Worm (Caenorhabditis elegans) whole organism, midembryonic: ENCODE data around the gene F48E8.2.

Source experiments
- T22C8.4 ChIP-seq: fragments of 200-800 bp; sonication (Bioruptor generic); IDR thresholded peaks from 2 replicates; pipeline ENCODE4 v1.3.6; 2022; ENCODE audit warnings: missing genetic modification characterization, missing compliant biosample characterization
- cog-1 ChIP-seq: sonication (generic microtip); optimal IDR thresholded peaks from 2 replicates; lab custom pipeline; 2016; ENCODE audit warnings: missing genetic modification characterization, missing compliant biosample characterization
- flt-1 ChIP-seq: fragments of 200-800 bp; sonication (Bioruptor generic); IDR thresholded peaks from 2 replicates; pipeline ENCODE4 v1.3.6; 2022; ENCODE audit warnings: missing genetic modification characterization, missing compliant biosample characterization
- klf-2 ChIP-seq: fragments of 200-800 bp; sonication (Bioruptor generic); conservative IDR thresholded peaks from 2 replicates; pipeline ENCODE4 v1.3.6; 2022; ENCODE audit warnings: missing genetic modification reagents, missing genetic modification characterization, missing compliant biosample characterization
- med-1 ChIP-seq: sonication (generic microtip); optimal IDR thresholded peaks from 2 replicates; lab custom pipeline; 2017; ENCODE audit warnings: missing genetic modification characterization, mild to moderate bottlenecking, missing compliant biosample characterization, antibody characterized with exemption, missing genetic modification reagents; ENCODE audit not compliant: insufficient read depth
- ref-1 ChIP-seq: fragments of 200-800 bp; sonication (Bioruptor generic); conservative IDR thresholded peaks from 2 replicates; pipeline ENCODE4 v1.3.6; 2022; ENCODE audit warnings: missing genetic modification reagents, missing genetic modification characterization, missing compliant biosample characterization
- tab-1 ChIP-seq: fragments of 200-800 bp; sonication (Bioruptor generic); IDR thresholded peaks from 2 replicates; pipeline ENCODE4 v1.3.6; 2022; ENCODE audit warnings: missing genetic modification characterization, missing compliant biosample characterization
- ztf-23 ChIP-seq: fragments of 200-800 bp; sonication (Bioruptor generic); IDR thresholded peaks from 2 replicates; pipeline ENCODE4 v1.3.6; 2022; ENCODE audit warnings: missing genetic modification reagents, missing genetic modification characterization, missing compliant biosample characterization
- ztf-29 ChIP-seq: fragments of 200-800 bp; sonication (Bioruptor generic); IDR thresholded peaks from 2 replicates; pipeline ENCODE4 v1.3.6; 2022; ENCODE audit warnings: missing genetic modification reagents, missing genetic modification characterization, missing compliant biosample characterization

F48E8.2 gene

ce11 chrIII:5500732-5501131, 36.6 kb downstream of the F48E8.2 start:
- TF ChIP-seq ztf-23 (GFP tag; lab: Robert Waterston, UW): no peak
- TF ChIP-seq med-1 (GFP tag; lab: Kevin White, UChicago): no peak
- TF ChIP-seq T22C8.4: no peak
- no peak for TF ChIP-seq flt-1 (GFP tag; lab: Robert Waterston, UW)
- no peak for TF ChIP-seq ref-1 (GFP tag; lab: Robert Waterston, UW)
- no peak for TF ChIP-seq ztf-29 (GFP tag; lab: Robert Waterston, UW)
- TF ChIP-seq klf-2: no peak
- TF ChIP-seq cog-1 (tag; lab: Kevin White, UChicago): no peak

ce11 chrIII:5501358-5502287, 37.4 kb downstream of the F48E8.2 start, which contains the start of gene R02F2.1:
Gene R02F2.1, plus strand, starts transcription at chrIII:5501885.
- TF ChIP-seq cog-1 (tag; lab: Kevin White, UChicago) (no peak), ztf-29 (GFP tag; lab: Robert Waterston, UW) (no peak), ztf-23 (GFP tag; lab: Robert Waterston, UW) (no peak), flt-1 (GFP tag; lab: Robert Waterston, UW) (no peak), T22C8.4 (no peak), med-1 (GFP tag; lab: Kevin White, UChicago) (no peak)

- peak; percentile 56 for TF ChIP-seq cog-1 (tag; lab: Kevin White, UChicago)
- no peak for TF ChIP-seq ztf-29 (GFP tag; lab: Robert Waterston, UW)
- TF ChIP-seq ref-1 (GFP tag; lab: Robert Waterston, UW): peak; percentile 43; the same call in 1 of the 2 replicates
- TF ChIP-seq ztf-23 (GFP tag; lab: Robert Waterston, UW): no peak
- TF ChIP-seq T22C8.4: no peak
- TF ChIP-seq tab-1 (GFP tag; lab: Robert Waterston, UW): no peak
Observed at ce11 chrIII:5502915-5503575, 38.9 kb downstream of the F48E8.2 start.

- no peak for TF ChIP-seq cog-1 (tag; lab: Kevin White, UChicago)
- no peak for TF ChIP-seq ztf-29 (GFP tag; lab: Robert Waterston, UW)
- TF ChIP-seq ref-1 (GFP tag; lab: Robert Waterston, UW): no peak
- TF ChIP-seq tab-1 (GFP tag; lab: Robert Waterston, UW): no peak
- no peak for TF ChIP-seq flt-1 (GFP tag; lab: Robert Waterston, UW)
- no peak for TF ChIP-seq klf-2
- TF ChIP-seq ztf-23 (GFP tag; lab: Robert Waterston, UW): no peak
- TF ChIP-seq T22C8.4: no peak
- TF ChIP-seq med-1 (GFP tag; lab: Kevin White, UChicago): no peak
Observed at ce11 chrIII:5503669-5504068, 39.5 kb downstream of the F48E8.2 start.

- TF ChIP-seq ztf-29 (GFP tag; lab: Robert Waterston, UW) (no peak), klf-2 (no peak), ref-1 (GFP tag; lab: Robert Waterston, UW) (no peak), tab-1 (GFP tag; lab: Robert Waterston, UW) (no peak), T22C8.4 (no peak), med-1 (GFP tag; lab: Kevin White, UChicago) (no peak), cog-1 (tag; lab: Kevin White, UChicago) (no peak), flt-1 (GFP tag; lab: Robert Waterston, UW) (0 out of 2 replicates have a peak, but pooled peaks have one; percentile 16), ztf-23 (GFP tag; lab: Robert Waterston, UW) (no peak)
Observed at ce11 chrIII:5504164-5504563, 40.0 kb downstream of the F48E8.2 start.

ce11 chrIII:5504725-5505473, 40.7 kb downstream of the F48E8.2 start:
- TF ChIP-seq ztf-23 (GFP tag; lab: Robert Waterston, UW) (no peak), flt-1 (GFP tag; lab: Robert Waterston, UW) (0 out of 2 replicates have a peak, but pooled peaks have one; percentile 54), med-1 (GFP tag; lab: Kevin White, UChicago) (no peak)

- TF ChIP-seq tab-1 (GFP tag; lab: Robert Waterston, UW): 0 out of 2 replicates have a peak, but pooled peaks have one; percentile 9
- TF ChIP-seq ztf-29 (GFP tag; lab: Robert Waterston, UW): no peak
Observed at ce11 chrIII:5505474-5506022, 41.4 kb downstream of the F48E8.2 start.

- TF ChIP-seq T22C8.4: no peak
- 0 out of 2 replicates have a peak, but pooled peaks have one; percentile 52 for TF ChIP-seq ztf-23 (GFP tag; lab: Robert Waterston, UW)
Observed at ce11 chrIII:5506023-5506597, 41.9 kb downstream of the F48E8.2 start.

- TF ChIP-seq klf-2 (no peak), ztf-23 (GFP tag; lab: Robert Waterston, UW) (no peak), ref-1 (GFP tag; lab: Robert Waterston, UW) (no peak), T22C8.4 (no peak)
Observed at ce11 chrIII:5506936-5507335, 42.8 kb downstream of the F48E8.2 start.
